Fruit fly (Drosophila melanogaster): ENCODE data around the gene CG12481.

Gene CG12481

DNA sequence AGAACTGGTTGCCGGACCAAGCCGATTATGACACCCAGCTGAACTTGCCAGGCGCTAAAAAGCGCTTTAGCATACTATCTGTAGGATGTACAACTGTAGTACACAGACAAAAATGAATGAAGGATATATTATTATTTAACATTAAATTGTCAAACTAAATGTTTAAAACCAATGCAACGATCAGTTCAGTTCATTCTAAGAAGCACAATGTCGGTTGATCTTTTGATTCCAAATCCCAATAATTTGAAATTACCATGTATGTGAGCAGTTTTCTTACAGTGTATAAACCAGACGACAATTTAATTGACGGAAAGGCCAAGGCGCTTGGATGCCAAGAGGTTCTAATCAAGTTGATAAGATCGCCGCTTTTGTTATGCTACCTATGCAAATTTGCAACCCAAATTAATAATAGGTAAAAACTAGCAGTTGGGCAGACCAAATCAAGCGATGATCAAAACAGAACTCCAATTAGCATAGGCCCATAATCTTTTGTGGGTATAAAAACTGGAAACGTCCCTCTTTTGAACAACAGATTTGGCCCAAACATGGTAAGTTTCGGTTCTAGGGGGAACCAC lies 17.9 kb upstream of the CG12481 start, which contains the start of gene CG12480 (continued):
- peak; percentile 82 for TF ChIP-seq CG2120 (GFP tag; optimal IDR thresholded peaks at IDR 0.05)
- peak; percentile 53 for TF ChIP-seq CG12155 (GFP tag; optimal IDR thresholded peaks at IDR 0.05)
- TF ChIP-seq CG3847 (GFP tag; IDR thresholded peaks at IDR 0.05): peak; percentile 66
- TF ChIP-seq unpg (GFP tag; optimal IDR thresholded peaks at IDR 0.05): peak; percentile 61
- TF ChIP-seq schlank (tag; optimal IDR thresholded peaks at IDR 0.05): peak; percentile 55
- TF ChIP-seq CG13775 (GFP tag; optimal IDR thresholded peaks at IDR 0.05): peak; percentile 43
- TF ChIP-seq CG4404 (GFP tag; IDR thresholded peaks at IDR 0.05): peak; percentile 38; the same call in 1 of the 2 replicates
- peak; percentile 6 for TF ChIP-seq sens (GFP tag)
- no peak for TF ChIP-seq hkb (optimal IDR thresholded peaks at IDR 0.05)
- 0 out of 2 replicates have a peak, but pooled peaks have one; percentile 25 for TF ChIP-seq hkb (GFP tag; IDR thresholded peaks at IDR 0.05)
- no peak for TF ChIP-seq h (optimal IDR thresholded peaks at IDR 0.05)
- TF ChIP-seq Hr39 (optimal IDR thresholded peaks at IDR 0.05): no peak
- TF ChIP-seq PHDP (tag; optimal IDR thresholded peaks at IDR 0.05): peak; percentile 55
- no peak for TF ChIP-seq pb (GFP tag; optimal IDR thresholded peaks at IDR 0.05)
- peak; percentile 72 for TF ChIP-seq caup (GFP tag; optimal IDR thresholded peaks at IDR 0.05; ENCODE audit: severe bottlenecking)
- TF ChIP-seq gro (GFP tag; optimal IDR thresholded peaks at IDR 0.05): peak; percentile 87
- peak; percentile 40 for TF ChIP-seq CG8924 (tag; optimal IDR thresholded peaks at IDR 0.05)
- TF ChIP-seq CG17359 (tag; optimal IDR thresholded peaks at IDR 0.05): peak; percentile 1
- TF ChIP-seq CG12659 (GFP tag; optimal IDR thresholded peaks at IDR 0.05): peak; percentile 16
- peak; percentile 40 for TF ChIP-seq CG30403 (GFP tag; optimal IDR thresholded peaks at IDR 0.05)
- 0 out of 2 replicates have a peak, but pooled peaks have one; percentile 25 for TF ChIP-seq CG11085 (GFP tag; IDR thresholded peaks at IDR 0.05)
- peak; percentile 64 for TF ChIP-seq gsb (GFP tag; IDR thresholded peaks at IDR 0.05)
- peak; percentile 54 for TF ChIP-seq pho (GFP tag; optimal IDR thresholded peaks at IDR 0.05)
- TF ChIP-seq CG10267 (tag; optimal IDR thresholded peaks at IDR 0.05): peak; percentile 28
- TF ChIP-seq CG34376 (GFP tag; optimal IDR thresholded peaks at IDR 0.05): peak; percentile 36
- peak; percentile 16 for TF ChIP-seq CG6813 (GFP tag; optimal IDR thresholded peaks at IDR 0.05)
- peak; percentile 24 for TF ChIP-seq CG12744 (GFP tag; optimal IDR thresholded peaks at IDR 0.05)
- 0 out of 2 replicates have a peak, but pooled peaks have one; percentile 28 for TF ChIP-seq wdn (GFP tag; IDR thresholded peaks at IDR 0.05)
- peak; percentile 27 for TF ChIP-seq cwo (GFP tag; optimal IDR thresholded peaks at IDR 0.05)
- TF ChIP-seq bcd (GFP tag; optimal IDR thresholded peaks at IDR 0.05): peak; percentile 31
- no peak for TF ChIP-seq insv (GFP tag; optimal IDR thresholded peaks at IDR 0.05)
- no peak for TF ChIP-seq CG4707 (GFP tag; optimal IDR thresholded peaks at IDR 0.05)
- peak; percentile 74 for TF ChIP-seq CG2678 (tag; optimal IDR thresholded peaks at IDR 0.05)
- no peak for TF ChIP-seq prd (optimal IDR thresholded peaks at IDR 0.05)
- peak; percentile 64; the same call in 2 of the 3 replicates for TF ChIP-seq prd (GFP tag; IDR thresholded peaks at IDR 0.05)
- TF ChIP-seq CG18599 (GFP tag; optimal IDR thresholded peaks at IDR 0.05): peak; percentile 70
- peak; percentile 46 for TF ChIP-seq HHEX (GFP tag; optimal IDR thresholded peaks at IDR 0.05)
- TF ChIP-seq Usf (GFP tag; optimal IDR thresholded peaks at IDR 0.05): peak; percentile 12
- peak in 1 of 2 experiments; percentile 43 for TF ChIP-seq Pdp1 (GFP tag; optimal IDR thresholded peaks at IDR 0.05)
- TF ChIP-seq Bteb2 (GFP tag; optimal IDR thresholded peaks at IDR 0.05): peak; percentile 49
- peak; percentile 79 for TF ChIP-seq Atf6 (GFP tag; IDR thresholded peaks at IDR 0.05)
- TF ChIP-seq CG11695 (GFP tag; IDR thresholded peaks at IDR 0.05): 0 out of 3 replicates have a peak, but pooled peaks have one; percentile 25
- TF ChIP-seq CG2712 (tag; optimal IDR thresholded peaks at IDR 0.05): peak; percentile 22
- no peak for TF ChIP-seq nerfin-2 (GFP tag; IDR thresholded peaks at IDR 0.05; ENCODE audit: partially characterized antibody)
- peak; percentile 55 for TF ChIP-seq Dek (tag; optimal IDR thresholded peaks at IDR 0.05)
- TF ChIP-seq Med (GFP tag): peak; percentile 90
- TF ChIP-seq cato (GFP tag; optimal IDR thresholded peaks at IDR 0.05; ENCODE audit: borderline replicate concordance): no peak
- no peak for TF ChIP-seq toy (GFP tag; IDR thresholded peaks at IDR 0.05)
- TF ChIP-seq grau (tag; optimal IDR thresholded peaks at IDR 0.05): peak; percentile 73
- TF ChIP-seq Drgx (GFP tag; IDR thresholded peaks at IDR 0.05): 0 out of 2 replicates have a peak, but pooled peaks have one; percentile 15
